Fruit fly (Drosophila melanogaster) whole organism, embryonic: ENCODE data around the gene Tasp1.

Experiments used
- CG11504 ChIP-seq: fragments of 200-800 bp; sonication (Bioruptor generic); optimal IDR thresholded peaks from 3 replicates; lab custom pipeline; 2019; ENCODE audit warnings: missing biosample characterization, mild to moderate bottlenecking, missing genetic modification characterization, moderate library complexity
- CG12391 ChIP-seq: fragments of 200-800 bp; sonication (Bioruptor generic); optimal IDR thresholded peaks from 3 replicates; lab custom pipeline; 2018; ENCODE audit warnings: missing biosample characterization, mild to moderate bottlenecking, missing genetic modification characterization, moderate library complexity
- CG15514 ChIP-seq: fragments of 200-800 bp; sonication (Bioruptor generic); optimal IDR thresholded peaks from 3 replicates; lab custom pipeline; 2017; ENCODE audit warnings: missing biosample characterization, missing genetic modification characterization, mild to moderate bottlenecking, moderate library complexity, missing genetic modification reagents
- CG15601 ChIP-seq: fragments of 200-800 bp; sonication (Bioruptor generic); optimal IDR thresholded peaks from 3 replicates; lab custom pipeline; 2019; ENCODE audit warnings: missing biosample characterization, mild to moderate bottlenecking, missing genetic modification characterization, moderate library complexity
- CG15696 ChIP-seq: fragments of 200-800 bp; sonication (Bioruptor generic); optimal IDR thresholded peaks from 2 replicates; lab custom pipeline; 2019; ENCODE audit warnings: missing biosample characterization, mild to moderate bottlenecking, missing genetic modification characterization, moderate library complexity
- CG16779 ChIP-seq: fragments of 200-800 bp; sonication (Bioruptor generic); IDR thresholded peaks from 2 replicates; pipeline ENCODE4 v1.3.6; 2022; ENCODE audit warnings: missing biosample characterization, missing genetic modification characterization
- CG18619 ChIP-seq: fragments of 200-800 bp; sonication (Bioruptor generic); optimal IDR thresholded peaks from 3 replicates; lab custom pipeline; 2017; ENCODE audit warnings: missing biosample characterization, mild to moderate bottlenecking, missing genetic modification characterization
- CG30020 ChIP-seq: fragments of 200-800 bp; optimal IDR thresholded peaks from 2 replicates; lab custom pipeline; 2019; ENCODE audit warnings: missing biosample characterization, mild to moderate bottlenecking, missing genetic modification characterization, moderate library complexity
- CG30431 ChIP-seq: fragments of 200-800 bp; sonication (Bioruptor generic); optimal IDR thresholded peaks from 2 replicates; lab custom pipeline; 2017; ENCODE audit warnings: missing biosample characterization, missing genetic modification characterization
- CG3065 ChIP-seq: fragments of 200-800 bp; sonication (Bioruptor generic); optimal IDR thresholded peaks from 2 replicates; lab custom pipeline; 2016; ENCODE audit warnings: missing biosample characterization, missing genetic modification characterization
- CG3163 ChIP-seq: fragments of 200-800 bp; sonication (Bioruptor generic); optimal IDR thresholded peaks from 3 replicates; lab custom pipeline; 2016; ENCODE audit warnings: missing biosample characterization, missing genetic modification characterization
- CG4820 ChIP-seq: fragments of 200-800 bp; sonication (Bioruptor generic); optimal IDR thresholded peaks from 3 replicates; lab custom pipeline; 2016; ENCODE audit warnings: missing biosample characterization, missing genetic modification characterization
- CG6813 ChIP-seq: fragments of 200-800 bp; sonication (Bioruptor generic); optimal IDR thresholded peaks from 2 replicates; lab custom pipeline; 2017; ENCODE audit warnings: missing biosample characterization, missing genetic modification characterization, mild to moderate bottlenecking, moderate library complexity, missing genetic modification reagents
- CG6854 ChIP-seq: fragments of 200-800 bp; sonication (Bioruptor generic); optimal IDR thresholded peaks from 3 replicates; lab custom pipeline; 2017; ENCODE audit warnings: missing biosample characterization, mild to moderate bottlenecking, missing genetic modification characterization
- CG7271 ChIP-seq: fragments of 200-800 bp; sonication (Bioruptor generic); optimal IDR thresholded peaks from 2 replicates; lab custom pipeline; 2018; ENCODE audit warnings: missing biosample characterization, mild to moderate bottlenecking, missing genetic modification characterization, moderate library complexity
- CG7987 ChIP-seq: fragments of 200-800 bp; sonication (Bioruptor generic); optimal IDR thresholded peaks from 2 replicates; lab custom pipeline; 2018; ENCODE audit warnings: missing biosample characterization, mild to moderate bottlenecking, missing genetic modification characterization, moderate library complexity
- CG8359 ChIP-seq: fragments of 200-800 bp; sonication (Bioruptor generic); optimal IDR thresholded peaks from 2 replicates; lab custom pipeline; 2017; ENCODE audit warnings: missing biosample characterization, mild to moderate bottlenecking, missing genetic modification characterization, borderline replicate concordance
- CG8478 ChIP-seq: fragments of >200 bp; optimal IDR thresholded peaks from 2 replicates; lab custom pipeline; 2018
- CG9932 ChIP-seq: fragments of 200-800 bp; sonication (Bioruptor generic); IDR thresholded peaks from 2 replicates; pipeline ENCODE4 v1.3.6; 2022; ENCODE audit warnings: missing biosample characterization, missing genetic modification characterization
- CHES-1-like ChIP-seq: fragments of 200-800 bp; sonication (Bioruptor generic); optimal IDR thresholded peaks from 2 replicates; lab custom pipeline; 2016; ENCODE audit warnings: missing biosample characterization, missing genetic modification characterization
- D19B ChIP-seq: fragments of 200-800 bp; sonication (Bioruptor generic); optimal IDR thresholded peaks from 2 replicates; lab custom pipeline; 2017; ENCODE audit warnings: missing biosample characterization, mild to moderate bottlenecking, missing genetic modification characterization
- Dp ChIP-seq: fragments of 200-800 bp; sonication (Bioruptor generic); optimal IDR thresholded peaks from 2 replicates; lab custom pipeline; 2018; ENCODE audit warnings: missing biosample characterization, mild to moderate bottlenecking, missing genetic modification characterization, moderate library complexity
- HLH3B ChIP-seq: fragments of 200-800 bp; sonication (Bioruptor generic); IDR thresholded peaks from 2 replicates; pipeline ENCODE4 v1.3.6; 2022; ENCODE audit warnings: missing biosample characterization, missing genetic modification characterization
- HLH54F ChIP-seq: fragments of 200-800 bp; sonication (Bioruptor generic); optimal IDR thresholded peaks from 3 replicates; lab custom pipeline; 2016; ENCODE audit warnings: missing biosample characterization, missing genetic modification characterization
- Jarid2 ChIP-seq: fragments of 200-800 bp; sonication (Bioruptor generic); optimal IDR thresholded peaks from 3 replicates; lab custom pipeline; 2017; ENCODE audit warnings: mild to moderate bottlenecking, missing biosample characterization, missing genetic modification reagents, missing genetic modification characterization
- Max ChIP-seq: fragments of 200-800 bp; sonication (Bioruptor generic); optimal IDR thresholded peaks from 2 replicates; lab custom pipeline; 2016; ENCODE audit warnings: missing biosample characterization, mild to moderate bottlenecking, missing genetic modification characterization
- Poxn ChIP-seq: fragments of 200-800 bp; sonication (Bioruptor generic); IDR thresholded peaks from 2 replicates; pipeline ENCODE4 v1.3.6; 2022; ENCODE audit warnings: missing biosample characterization, missing genetic modification characterization
- YL-1 ChIP-seq: fragments of 200-800 bp; sonication (Bioruptor generic); optimal IDR thresholded peaks from 3 replicates; lab custom pipeline; 2017; ENCODE audit warnings: missing biosample characterization, mild to moderate bottlenecking, missing genetic modification characterization
- ash1 ChIP-seq: fragments of 200-800 bp; sonication (Bioruptor generic); optimal IDR thresholded peaks from 2 replicates; lab custom pipeline; 2018; ENCODE audit warnings: missing biosample characterization, mild to moderate bottlenecking, missing genetic modification characterization
- bowl ChIP-seq: fragments of 200-800 bp; sonication (Bioruptor generic); IDR thresholded peaks from 2 replicates; pipeline ENCODE4 v1.3.6; 2022; ENCODE audit warnings: missing biosample characterization, missing genetic modification characterization
- caup ChIP-seq: fragments of 200-800 bp; sonication (Bioruptor generic); optimal IDR thresholded peaks from 3 replicates; lab custom pipeline; 2017; ENCODE audit warnings: missing biosample characterization, mild to moderate bottlenecking, missing genetic modification characterization, moderate library complexity; ENCODE audit not compliant: severe bottlenecking
- cwo ChIP-seq: fragments of 200-800 bp; sonication (Bioruptor generic); optimal IDR thresholded peaks from 3 replicates; lab custom pipeline; 2017; ENCODE audit warnings: missing biosample characterization, missing genetic modification characterization, mild to moderate bottlenecking, moderate library complexity, missing genetic modification reagents
- h ChIP-seq: fragments of >200 bp; optimal IDR thresholded peaks from 2 replicates; lab custom pipeline; 2017
- insv ChIP-seq, 2 experiments: fragments of 200-800 bp; sonication (Bioruptor generic); optimal IDR thresholded peaks; 3 replicates each; lab custom pipeline; 2016 to 2018; ENCODE audit warnings: missing biosample characterization in 2 of 2, missing genetic modification characterization in 2 of 2
- lov ChIP-seq, 2 experiments: fragments of 200-800 bp in 1 of 2; fragments of >200 bp in 1 of 2; sonication (Bioruptor generic) in 1 of 2; IDR thresholded peaks in 1 of 2; optimal IDR thresholded peaks in 1 of 2; 2 replicates in 1 of 2; 3 replicates in 1 of 2; pipeline versions ENCODE4 v1.3.6 to Lab custom; 2017 to 2022; ENCODE audit warnings: missing biosample characterization in 1 of 2, missing genetic modification characterization in 1 of 2
- mam ChIP-seq: fragments of 200-800 bp; sonication (Bioruptor generic); optimal IDR thresholded peaks from 3 replicates; lab custom pipeline; 2016; ENCODE audit warnings: missing biosample characterization, missing genetic modification characterization
- nom ChIP-seq: fragments of 200-800 bp; sonication (Bioruptor generic); optimal IDR thresholded peaks from 2 replicates; lab custom pipeline; 2017; ENCODE audit warnings: missing biosample characterization, missing genetic modification characterization, mild to moderate bottlenecking, moderate library complexity, missing genetic modification reagents
- org-1 ChIP-seq: fragments of 200-800 bp; sonication (Bioruptor generic); optimal IDR thresholded peaks from 2 replicates; lab custom pipeline; 2017; ENCODE audit warnings: missing biosample characterization, missing genetic modification characterization
- pum ChIP-seq: fragments of 200-800 bp; sonication (Bioruptor generic); optimal IDR thresholded peaks from 2 replicates; lab custom pipeline; 2016; ENCODE audit warnings: missing biosample characterization, missing genetic modification characterization
- sna ChIP-seq: fragments of 200-800 bp; sonication (Bioruptor generic); IDR thresholded peaks from 2 replicates; pipeline ENCODE4 v1.3.6; 2022; ENCODE audit warnings: missing biosample characterization, missing genetic modification characterization; ENCODE audit not compliant: partially characterized antibody
- tgo ChIP-seq: fragments of 200-800 bp; sonication (Bioruptor generic); IDR thresholded peaks from 3 replicates; pipeline ENCODE4 v1.3.6; 2022; ENCODE audit warnings: missing biosample characterization, missing genetic modification characterization
- tio ChIP-seq: fragments of 200-800 bp; sonication (Bioruptor generic); optimal IDR thresholded peaks from 2 replicates; lab custom pipeline; 2017; ENCODE audit warnings: missing biosample characterization, missing genetic modification characterization, inconsistent platforms
- tna ChIP-seq: fragments of 200-800 bp; sonication (Bioruptor generic); IDR thresholded peaks from 2 replicates; pipeline ENCODE4 v1.3.6; 2022; ENCODE audit warnings: missing biosample characterization, missing genetic modification characterization; ENCODE audit not compliant: partially characterized antibody

Tasp1 gene

dm6 chr3L:16037048-16037477 is 50.3 kb downstream of the Tasp1 start (continued):
- peak; percentile 52 for TF ChIP-seq Jarid2
- TF ChIP-seq CG7987 (GFP tag; lab: Kevin White, UChicago): peak; percentile 62
- TF ChIP-seq cwo (GFP tag; lab: Kevin White, UChicago): peak; percentile 72
- peak; percentile 55 for TF ChIP-seq CG4820 (GFP tag; lab: Kevin White, UChicago)
- TF ChIP-seq CG6813: peak; percentile 70
- peak; percentile 72 for TF ChIP-seq CG18619 (GFP tag; lab: Kevin White, UChicago)
- peak; percentile 85 for TF ChIP-seq CG9932 (GFP tag; lab: Robert Waterston, UW)
- peak; percentile 62 for TF ChIP-seq Dp (GFP tag; lab: Kevin White, UChicago)
- TF ChIP-seq HLH3B (GFP tag; lab: Robert Waterston, UW): peak; percentile 69
- peak; percentile 41 for TF ChIP-seq CG3163
- TF ChIP-seq caup: peak; percentile 83
- peak; percentile 79 for TF ChIP-seq CG6854 (GFP tag; lab: Kevin White, UChicago)
- TF ChIP-seq Poxn (GFP tag; lab: Robert Waterston, UW): no peak
- no peak for TF ChIP-seq YL-1 (GFP tag; lab: Kevin White, UChicago)
- TF ChIP-seq tna (GFP tag; lab: Robert Waterston, UW): peak; percentile 37; the same call in 1 of the 2 replicates
- TF ChIP-seq CG3065 (GFP tag; lab: Kevin White, UChicago): peak; percentile 6
- peak; percentile 63 for TF ChIP-seq pum (GFP tag; lab: Kevin White, UChicago)
- peak; percentile 81 for TF ChIP-seq mam (GFP tag; lab: Kevin White, UChicago)
- TF ChIP-seq CG11504 (tag; lab: Kevin White, UChicago): peak; percentile 76
- TF ChIP-seq bowl (GFP tag; lab: Robert Waterston, UW): no peak
- peak; percentile 82 for TF ChIP-seq CG15601 (tag; lab: Kevin White, UChicago)
- no peak for TF ChIP-seq h (lab: Kevin White, UChicago)
- TF ChIP-seq D19B (GFP tag; lab: Kevin White, UChicago): peak; percentile 45
- peak; percentile 76 for TF ChIP-seq HLH54F (GFP tag; lab: Kevin White, UChicago)
- peak; percentile 82 for TF ChIP-seq CG12391 (tag; lab: Kevin White, UChicago)
- peak; percentile 29 for TF ChIP-seq org-1 (GFP tag; lab: Kevin White, UChicago)
- no peak for TF ChIP-seq CG7271 (tag; lab: Kevin White, UChicago)
- TF ChIP-seq insv (GFP tag; optimal IDR thresholded peaks at IDR 0.05; lab: Kevin White, UChicago): peak in 1 of 2 experiments; percentile 61
- peak; percentile 47 for TF ChIP-seq Max (GFP tag; lab: Kevin White, UChicago)
- TF ChIP-seq lov (optimal IDR thresholded peaks at IDR 0.05; lab: Kevin White, UChicago): no peak
- peak; percentile 76; the same call in 2 of the 3 replicates for TF ChIP-seq lov (GFP tag; IDR thresholded peaks at IDR 0.05; lab: Robert Waterston, UW)
- TF ChIP-seq CG15696 (tag; lab: Kevin White, UChicago): peak; percentile 72
- peak; percentile 80 for TF ChIP-seq tgo (GFP tag; lab: Robert Waterston, UW)
- TF ChIP-seq CG30020 (tag; lab: Kevin White, UChicago): peak; percentile 15
- TF ChIP-seq ash1: no peak
- TF ChIP-seq CG8359: peak; percentile 35
- TF ChIP-seq sna: no peak; the same call in 1 of the 2 replicates
- peak; percentile 55 for TF ChIP-seq CG30431 (GFP tag; lab: Kevin White, UChicago)
- peak; percentile 84 for TF ChIP-seq CHES-1-like (GFP tag; lab: Kevin White, UChicago)
- TF ChIP-seq CG15514 (GFP tag; lab: Kevin White, UChicago): peak; percentile 91
- 0 out of 2 replicates have a peak, but pooled peaks have one; percentile 80 for TF ChIP-seq CG16779 (GFP tag; lab: Robert Waterston, UW)
- TF ChIP-seq CG8478 (lab: Kevin White, UChicago): no peak
- peak; percentile 30 for TF ChIP-seq tio
- TF ChIP-seq nom (GFP tag; lab: Kevin White, UChicago): peak; percentile 4
